Fruit fly (Drosophila melanogaster) whole organism, prepupa: ENCODE measurements around the gene smo.

Experiments used
- Eip75B ChIP-seq: fragments of 200-800 bp; sonication (Bioruptor generic); optimal IDR thresholded peaks from 3 replicates; lab custom pipeline; 2016; ENCODE audit warnings: missing biosample characterization, missing genetic modification characterization
- Met ChIP-seq: fragments of 200-800 bp; sonication (Bioruptor generic); optimal IDR thresholded peaks from 3 replicates; lab custom pipeline; 2016; ENCODE audit warnings: missing biosample characterization, missing genetic modification characterization
- svp ChIP-seq: fragments of 200-800 bp; sonication (Bioruptor generic); peaks from one replicate; lab custom pipeline; 2016; ENCODE audit warnings: missing biosample characterization, missing genetic modification characterization

DNA sequence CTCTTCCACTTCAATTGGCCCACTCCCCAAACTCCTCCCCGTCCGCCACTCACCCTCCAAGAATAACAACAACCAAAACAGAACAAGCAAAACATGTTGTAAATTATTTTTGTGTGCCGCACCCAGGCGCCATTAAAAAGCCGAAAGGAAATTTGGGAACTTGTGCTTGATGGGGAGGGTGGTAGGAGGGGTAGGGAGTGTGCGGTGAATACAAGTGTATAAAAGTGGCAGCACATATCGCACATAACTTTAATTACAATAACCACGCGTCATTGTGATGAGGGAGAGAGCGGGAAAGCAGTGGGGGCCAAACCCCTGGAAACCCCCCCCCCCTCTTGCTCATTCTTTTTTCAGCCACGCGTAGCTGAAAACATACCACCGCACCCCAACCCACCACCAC is 29.7 kb downstream of the smo start:
- TF ChIP-seq svp (GFP tag; lab: Kevin White, UChicago) (no peak), Eip75B (GFP tag; lab: Kevin White, UChicago) (no peak), Met (GFP tag; lab: Kevin White, UChicago) (no peak)
